Worm (Caenorhabditis elegans) whole organism, early embryonic: ENCODE data around the gene sri-1.
"Not testable (repeated sequence)": the region's sequence is repeated elsewhere in the genome, so short reads cannot be mapped to it uniquely, and the experiment has no call there.

Experiments used
- B0310.2 ChIP-seq: sonication (generic microtip); optimal IDR thresholded peaks from 2 replicates; lab custom pipeline; 2016; ENCODE audit warnings: mild to moderate bottlenecking, missing genetic modification characterization, missing compliant biosample characterization
- F13C5.2 ChIP-seq: sonication (generic microtip); optimal IDR thresholded peaks from 2 replicates; lab custom pipeline; 2017; ENCODE audit warnings: mild to moderate bottlenecking, missing genetic modification characterization, inconsistent platforms, missing compliant biosample characterization
- aly-1 ChIP-seq: sonication (generic microtip); optimal IDR thresholded peaks from 2 replicates; lab custom pipeline; 2016; ENCODE audit warnings: missing genetic modification characterization, missing compliant biosample characterization
- ama-1 ChIP-seq: fragments of 150-350 bp; optimal IDR thresholded peaks from 2 replicates; lab custom pipeline; 2014
- ceh-13 ChIP-seq: fragments of 200-800 bp; sonication (Bioruptor generic); optimal IDR thresholded peaks from 2 replicates; lab custom pipeline; 2018; ENCODE audit warnings: mild to moderate bottlenecking, missing genetic modification characterization, missing compliant biosample characterization
- ceh-36 ChIP-seq: sonication (generic microtip); optimal IDR thresholded peaks from 2 replicates; lab custom pipeline; 2016; ENCODE audit warnings: missing genetic modification characterization, inconsistent platforms, missing compliant biosample characterization
- ets-7 ChIP-seq: sonication (generic microtip); optimal IDR thresholded peaks from 2 replicates; lab custom pipeline; 2016; ENCODE audit warnings: missing genotype, missing genetic modification characterization, missing compliant biosample characterization
- flt-1 ChIP-seq: fragments of 200-800 bp; sonication (Bioruptor generic); IDR thresholded peaks from 2 replicates; pipeline ENCODE4 v1.3.6; 2022; ENCODE audit warnings: missing genetic modification characterization, missing compliant biosample characterization
- hmbx-1 ChIP-seq: sonication (generic microtip); optimal IDR thresholded peaks from 2 replicates; lab custom pipeline; 2016; ENCODE audit warnings: mild to moderate bottlenecking, missing genetic modification characterization, missing compliant biosample characterization
- hmg-4 ChIP-seq: fragments of 200-800 bp; sonication (Bioruptor generic); optimal IDR thresholded peaks from 2 replicates; lab custom pipeline; 2018; ENCODE audit warnings: mild to moderate bottlenecking, missing genetic modification characterization, missing compliant biosample characterization
- hnd-1 ChIP-seq: sonication (generic microtip); optimal IDR thresholded peaks from 2 replicates; lab custom pipeline; 2016; ENCODE audit warnings: missing genetic modification characterization, missing compliant biosample characterization
- pes-1 ChIP-seq: fragments of 200-800 bp; sonication (Bioruptor generic); IDR thresholded peaks from 2 replicates; pipeline ENCODE4 v1.3.6; 2022; ENCODE audit warnings: missing genetic modification reagents, missing genetic modification characterization, missing compliant biosample characterization
- scrt-1 ChIP-seq: fragments of 200-800 bp; sonication (Bioruptor generic); IDR thresholded peaks from 2 replicates; pipeline ENCODE4 v1.3.6; 2022; ENCODE audit warnings: missing genetic modification characterization, missing compliant biosample characterization
- sea-1 ChIP-seq: fragments of 200-800 bp; sonication (Bioruptor generic); conservative IDR thresholded peaks from 2 replicates; pipeline ENCODE4 v1.3.6; 2022; ENCODE audit warnings: missing genetic modification characterization, missing compliant biosample characterization
- tbx-11 ChIP-seq: fragments of 200-800 bp; sonication (Bioruptor generic); IDR thresholded peaks from 2 replicates; pipeline ENCODE4 v1.3.6; 2022; ENCODE audit warnings: missing genetic modification characterization, missing compliant biosample characterization
- tbx-37 ChIP-seq: fragments of 200-800 bp; sonication (Bioruptor generic); conservative IDR thresholded peaks from 2 replicates; pipeline ENCODE4 v1.3.6; 2022; ENCODE audit warnings: missing genetic modification reagents, missing genetic modification characterization, missing compliant biosample characterization
- tra-4 ChIP-seq: sonication (generic microtip); optimal IDR thresholded peaks from 2 replicates; lab custom pipeline; 2017; ENCODE audit warnings: missing genetic modification characterization, missing compliant biosample characterization

Gene sri-1

DNA sequence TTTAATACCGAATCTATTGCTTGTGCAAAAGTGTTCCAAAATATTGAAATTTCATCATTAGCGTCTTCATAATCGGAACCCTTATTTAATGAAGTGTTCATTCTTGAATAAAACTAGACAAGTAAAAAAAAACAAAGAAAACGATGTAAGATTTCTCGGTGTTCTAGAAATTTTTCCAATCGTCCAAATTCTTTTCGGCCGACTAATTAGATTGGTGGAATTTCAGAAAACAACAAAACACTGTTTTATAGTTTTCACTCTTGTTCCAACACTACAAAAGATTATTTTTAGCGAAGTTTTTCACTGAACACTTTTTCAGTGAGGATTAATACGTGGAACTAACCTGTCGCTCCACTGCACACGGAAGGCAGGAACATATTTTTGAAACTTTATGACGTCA lies 14.7 kb downstream of the sri-1 start, which contains the start of gene srw-56:
TSS of gene srw-56 (minus strand) at position 101 of the 400 bp plus-strand sequence.
- TF ChIP-seq tbx-11 = no peak
- TF ChIP-seq B0310.2 (tag; lab: Kevin White, UChicago) = no peak
- TF ChIP-seq flt-1 (GFP tag; lab: Robert Waterston, UW) = no peak
- TF ChIP-seq hnd-1 (tag; lab: Kevin White, UChicago) = no peak
- TF ChIP-seq hmbx-1 (tag; lab: Kevin White, UChicago) = no peak
- TF ChIP-seq scrt-1 (GFP tag; lab: Robert Waterston, UW) = no peak
- no peak for TF ChIP-seq ets-7 (tag; lab: Kevin White, UChicago)
- no peak for TF ChIP-seq ceh-13 (GFP tag; lab: Kevin White, UChicago)
- no peak for TF ChIP-seq ama-1
- no peak for TF ChIP-seq F13C5.2 (tag; lab: Kevin White, UChicago)
- TF ChIP-seq pes-1 = no peak
- no peak for TF ChIP-seq sea-1 (GFP tag; lab: Robert Waterston, UW)
- no peak for TF ChIP-seq aly-1 (tag; lab: Kevin White, UChicago)
- TF ChIP-seq hmg-4 (GFP tag; lab: Kevin White, UChicago) = no peak
- TF ChIP-seq tra-4 (tag; lab: Kevin White, UChicago) = no peak
- no peak for TF ChIP-seq tbx-37 (GFP tag; lab: Robert Waterston, UW)

- TF ChIP-seq hnd-1 (tag; lab: Kevin White, UChicago) (no peak), hmg-4 (GFP tag; lab: Kevin White, UChicago) (no peak), ceh-36 (tag; lab: Kevin White, UChicago) (no peak), F13C5.2 (tag; lab: Kevin White, UChicago) (no peak), B0310.2 (tag; lab: Kevin White, UChicago) (no peak), tbx-11 (no peak), scrt-1 (GFP tag; lab: Robert Waterston, UW) (no peak), flt-1 (GFP tag; lab: Robert Waterston, UW) (no peak), ets-7 (tag; lab: Kevin White, UChicago) (no peak), ceh-13 (GFP tag; lab: Kevin White, UChicago) (no peak), tra-4 (tag; lab: Kevin White, UChicago) (no peak), sea-1 (GFP tag; lab: Robert Waterston, UW) (no peak), aly-1 (tag; lab: Kevin White, UChicago) (no peak), ama-1 (no peak), pes-1 (no peak)
These were observed 16.5 kb downstream of the sri-1 start, which contains the start of gene srw-59 for ce11 chrV:15950903-15951302. Gene srw-59, minus strand, starts transcription at chrV:15951003.

DNA sequence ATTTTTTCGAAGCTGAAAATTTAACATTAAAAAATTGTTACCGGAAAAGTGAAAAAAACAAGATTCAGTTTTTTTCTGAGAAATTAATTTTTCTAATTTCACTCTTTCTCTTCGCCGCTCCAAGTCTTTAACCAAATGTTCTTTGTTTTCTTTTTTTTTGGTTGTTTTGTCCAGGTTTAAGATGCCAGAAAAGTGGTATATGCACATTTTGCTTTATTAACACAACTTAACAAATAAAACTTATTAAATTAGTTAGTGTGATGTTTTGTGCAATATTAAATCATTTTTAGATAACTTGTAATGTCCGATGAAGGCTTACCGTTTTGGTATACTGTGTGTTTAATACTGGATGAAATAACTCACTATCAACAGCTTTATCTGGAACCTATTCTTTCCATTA lies 24.3 kb downstream of the sri-1 start, which contains the start of gene srw-53:
TSS of gene srw-53 (plus strand) at position 301 of the 400 bp plus-strand sequence.
- TF ChIP-seq flt-1 (GFP tag; lab: Robert Waterston, UW) (no peak), scrt-1 (GFP tag; lab: Robert Waterston, UW) (no peak), ama-1 (no peak), hnd-1 (tag; lab: Kevin White, UChicago) (no peak)

DNA sequence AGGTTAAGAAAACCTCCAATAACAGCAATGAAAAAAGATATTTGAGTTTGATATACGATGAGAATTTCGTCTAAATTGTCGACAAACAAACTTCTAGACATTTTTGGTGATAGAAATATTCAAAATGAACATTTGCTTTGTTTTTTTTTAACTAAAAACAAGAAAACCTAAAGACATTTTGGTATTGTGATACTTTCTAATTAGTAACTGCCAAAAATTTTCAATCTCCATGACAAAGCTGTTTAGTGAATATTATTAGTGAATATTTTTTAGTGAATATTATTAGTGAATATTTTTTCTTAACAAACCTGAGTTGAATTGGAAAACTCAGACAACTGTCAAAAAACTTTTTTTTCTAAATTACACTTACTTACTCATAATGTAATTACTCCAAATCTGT lies 27.2 kb downstream of the sri-1 start, which contains the start of gene srw-55:
TSS of gene srw-55 (minus strand) at position 101 of the 400 bp plus-strand sequence.
- TF ChIP-seq aly-1 (tag; lab: Kevin White, UChicago) (no peak), ceh-36 (tag; lab: Kevin White, UChicago) (no peak), hmbx-1 (tag; lab: Kevin White, UChicago) (no peak), flt-1 (GFP tag; lab: Robert Waterston, UW) (no peak), hnd-1 (tag; lab: Kevin White, UChicago) (no peak), ama-1 (no peak), F13C5.2 (tag; lab: Kevin White, UChicago) (no peak), scrt-1 (GFP tag; lab: Robert Waterston, UW) (no peak), ets-7 (tag; lab: Kevin White, UChicago) (no peak), hmg-4 (GFP tag; lab: Kevin White, UChicago) (no peak), tra-4 (tag; lab: Kevin White, UChicago) (no peak), tbx-37 (GFP tag; lab: Robert Waterston, UW) (no peak), ceh-13 (GFP tag; lab: Kevin White, UChicago) (no peak), pes-1 (no peak), sea-1 (GFP tag; lab: Robert Waterston, UW) (no peak), tbx-11 (no peak), B0310.2 (tag; lab: Kevin White, UChicago) (no peak)

- TF ChIP-seq ets-7 (tag; lab: Kevin White, UChicago) (no peak), hmg-4 (GFP tag; lab: Kevin White, UChicago) (no peak), tbx-11 (no peak)
These were observed 35.1 kb downstream of the sri-1 start, which contains the start of gene srw-26 for ce11 chrV:15932390-15932789. Gene srw-26, minus strand, starts transcription at chrV:15932490.

DNA sequence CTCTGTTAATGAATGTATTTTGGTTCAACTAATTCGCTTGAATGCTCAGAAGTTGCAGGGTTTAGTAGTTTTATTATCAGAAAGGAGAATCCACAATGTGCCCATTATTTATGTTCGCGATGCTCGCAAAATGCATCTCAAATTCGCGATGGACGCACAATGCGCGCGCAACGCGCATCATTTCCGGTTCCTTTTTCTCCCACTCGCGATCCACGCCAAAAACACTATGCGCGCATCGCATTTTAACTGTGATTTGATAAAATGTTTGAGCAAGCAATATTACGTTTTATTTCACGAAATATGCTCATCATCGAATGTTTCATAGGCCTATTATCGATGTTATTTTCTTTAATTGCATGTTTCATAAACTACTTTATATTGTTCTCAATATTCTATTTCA lies 37.6 kb downstream of the sri-1 start, which contains the start of gene srbc-77:
TSS of gene srbc-77 (plus strand) at position 301 of the 400 bp plus-strand sequence.
- TF ChIP-seq pes-1; sea-1 (GFP tag; lab: Robert Waterston, UW); tra-4 (tag; lab: Kevin White, UChicago): not testable (repeated sequence)

DNA sequence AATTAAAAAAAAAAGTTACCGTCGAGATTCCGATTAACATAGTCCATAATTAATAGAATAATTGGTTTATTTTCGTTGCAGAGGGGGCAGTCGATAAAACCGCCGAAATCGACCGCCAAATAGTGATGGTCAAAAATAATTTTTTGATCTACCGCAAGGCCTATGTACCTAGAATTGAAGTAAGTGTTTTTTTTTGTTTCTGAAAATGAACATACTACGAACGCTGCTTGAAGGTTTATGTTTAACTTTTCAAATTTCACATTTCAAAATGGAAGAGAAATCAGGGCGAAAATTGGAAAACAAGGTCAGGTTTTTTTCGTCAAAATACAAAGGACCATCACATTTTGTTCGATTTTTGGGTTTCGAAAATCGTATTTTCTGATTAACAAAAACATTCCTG lies 39.1 kb downstream of the sri-1 start, which contains the start of gene pzf-1:
TSS of gene pzf-1 (minus strand) at position 101 of the 400 bp plus-strand sequence.
- no peak for TF ChIP-seq aly-1 (tag; lab: Kevin White, UChicago)
- no peak for TF ChIP-seq hmg-4 (GFP tag; lab: Kevin White, UChicago)

ce11 chrV:15924307-15924706 lies 43.1 kb downstream of the sri-1 start, which contains the start of gene nhr-108:
Gene nhr-108, minus strand, starts transcription at chrV:15924472.
- no peak for TF ChIP-seq aly-1 (tag; lab: Kevin White, UChicago)
- TF ChIP-seq ceh-13 (GFP tag; lab: Kevin White, UChicago) = no peak
- TF ChIP-seq hnd-1 (tag; lab: Kevin White, UChicago) = no peak
- no peak for TF ChIP-seq B0310.2 (tag; lab: Kevin White, UChicago)
- TF ChIP-seq flt-1 (GFP tag; lab: Robert Waterston, UW) = no peak
- no peak for TF ChIP-seq tbx-11
- no peak for TF ChIP-seq ama-1
